Worm (Caenorhabditis elegans): ENCODE measurements around the gene sri-27.

sri-27 gene

ce11 chrV:1767427-1767826, 42.0 kb downstream of the sri-27 start:
- TF ChIP-seq daf-19 (GFP tag; conservative IDR thresholded peaks at IDR 0.05) (no peak), nhr-28 (tag; optimal IDR thresholded peaks at IDR 0.05) (peak; percentile 22)

- TF ChIP-seq ceh-44 (GFP tag; IDR thresholded peaks at IDR 0.05) (no peak), hlh-30 (tag; optimal IDR thresholded peaks at IDR 0.05; ENCODE audit: insufficient read depth) (peak; percentile 93), pqm-1 (tag; optimal IDR thresholded peaks at IDR 0.05) (peak; percentile 27), aly-2 (tag; optimal IDR thresholded peaks at IDR 0.05) (no peak), mes-2 (tag; optimal IDR thresholded peaks at IDR 0.05; ENCODE audit: poor library complexity, severe bottlenecking) (peak; percentile 9), mdl-1 (tag; optimal IDR thresholded peaks at IDR 0.05) (peak in 1 of 2 experiments; percentile 14), mxl-3 (GFP tag; optimal IDR thresholded peaks at IDR 0.05) (peak; percentile 66), daf-16 (GFP tag; optimal IDR thresholded peaks at IDR 0.05) (peak in 1 of 2 experiments; percentile 28), daf-16 (tag; optimal IDR thresholded peaks at IDR 0.05) (peak; percentile 4), egl-27 (tag; optimal IDR thresholded peaks at IDR 0.05) (no peak), lsy-2 (tag; optimal IDR thresholded peaks at IDR 0.05) (no peak), dmd-6 (GFP tag; IDR thresholded peaks at IDR 0.05) (peak; percentile 67), dve-1 (tag; optimal IDR thresholded peaks at IDR 0.05; ENCODE audit: insufficient read depth) (peak; percentile 46), nhr-111 (GFP tag; optimal IDR thresholded peaks at IDR 0.05) (no peak), hlh-11 (tag; optimal IDR thresholded peaks at IDR 0.05) (peak; percentile 83), mep-1 (tag; optimal IDR thresholded peaks at IDR 0.05) (peak; percentile 28), vab-7 (GFP tag; IDR thresholded peaks at IDR 0.05) (no peak), nhr-28 (tag; optimal IDR thresholded peaks at IDR 0.05) (peak; percentile 76)
Measured at ce11 chrV:1771727-1772126, 46.3 kb downstream of the sri-27 start, which contains the start of gene dhs-13. dhs-13 (minus strand) TSS chrV:1771734.

ce11 chrV:1773120-1773519, 47.7 kb downstream of the sri-27 start:
- no peak for TF ChIP-seq nhr-76 (tag; optimal IDR thresholded peaks at IDR 0.05)
- TF ChIP-seq T20F7.1 (GFP tag; optimal IDR thresholded peaks at IDR 0.05) = no peak
- TF ChIP-seq dve-1 (tag; optimal IDR thresholded peaks at IDR 0.05; ENCODE audit: insufficient read depth) = peak; percentile 3
- peak in 1 of 2 experiments; percentile 14 for TF ChIP-seq lsy-2 (tag; optimal IDR thresholded peaks at IDR 0.05)
- peak; percentile 18 for TF ChIP-seq mes-2 (tag; optimal IDR thresholded peaks at IDR 0.05; ENCODE audit: poor library complexity, severe bottlenecking)
- TF ChIP-seq hlh-30 (tag; optimal IDR thresholded peaks at IDR 0.05; ENCODE audit: insufficient read depth) = peak; percentile 18
- TF ChIP-seq aha-1 (tag) = peak; percentile 39

ce11 chrV:1774874-1775589, 49.6 kb downstream of the sri-27 start, which contains the start of gene F36H9.7:
F36H9.7 (minus strand) TSS chrV:1774924.
- TF ChIP-seq aly-2 (tag; optimal IDR thresholded peaks at IDR 0.05) (no peak), F10B5.3 (tag; optimal IDR thresholded peaks at IDR 0.05) (no peak), unc-39 (tag; optimal IDR thresholded peaks at IDR 0.05) (no peak), mep-1 (tag; optimal IDR thresholded peaks at IDR 0.05) (no peak), dmd-6 (GFP tag; IDR thresholded peaks at IDR 0.05) (no peak), ctbp-1 (GFP tag; IDR thresholded peaks at IDR 0.05) (no peak), D1046.2 (GFP tag; IDR thresholded peaks at IDR 0.05) (no peak), ceh-44 (GFP tag; IDR thresholded peaks at IDR 0.05) (no peak), tra-1 (GFP tag; IDR thresholded peaks at IDR 0.05) (no peak), aha-1 (tag) (no peak), nhr-237 (tag; optimal IDR thresholded peaks at IDR 0.05) (no peak), F49E8.2 (tag; optimal IDR thresholded peaks at IDR 0.05; ENCODE audit: borderline replicate concordance) (no peak), daf-8 (GFP tag; IDR thresholded peaks at IDR 0.05) (no peak), unc-130 (GFP tag; optimal IDR thresholded peaks at IDR 0.05) (no peak)

All from whole organism, L4 larva.